Fruit fly (Drosophila melanogaster) whole organism: ENCODE results near the gene CG12535.

ENCODE experiments used
- CG8478 ChIP-seq: fragments of >200 bp; optimal IDR thresholded peaks from 2 replicates; lab custom pipeline; 2018; ENCODE audit warnings: inconsistent platforms
- Dll ChIP-seq: fragments of >200 bp; optimal IDR thresholded peaks from 2 replicates; lab custom pipeline; 2017
- EcR ChIP-seq, 2 experiments: fragments of >200 bp; optimal IDR thresholded peaks; 2 replicates each; lab custom pipeline; 2017; ENCODE audit warnings: missing biosample characterization in 2 of 2, missing genetic modification characterization in 2 of 2, missing genetic modification reagents in 2 of 2
- pan ChIP-seq: fragments of >200 bp; optimal IDR thresholded peaks from 2 replicates; lab custom pipeline; 2017
- psq ChIP-seq: fragments of >200 bp; optimal IDR thresholded peaks from 2 replicates; lab custom pipeline; 2017
- usp ChIP-seq: fragments of >200 bp; optimal IDR thresholded peaks from 2 replicates; lab custom pipeline; 2017; ENCODE audit warnings: missing biosample characterization, missing genetic modification characterization, mixed read lengths

CG12535 gene

DNA sequence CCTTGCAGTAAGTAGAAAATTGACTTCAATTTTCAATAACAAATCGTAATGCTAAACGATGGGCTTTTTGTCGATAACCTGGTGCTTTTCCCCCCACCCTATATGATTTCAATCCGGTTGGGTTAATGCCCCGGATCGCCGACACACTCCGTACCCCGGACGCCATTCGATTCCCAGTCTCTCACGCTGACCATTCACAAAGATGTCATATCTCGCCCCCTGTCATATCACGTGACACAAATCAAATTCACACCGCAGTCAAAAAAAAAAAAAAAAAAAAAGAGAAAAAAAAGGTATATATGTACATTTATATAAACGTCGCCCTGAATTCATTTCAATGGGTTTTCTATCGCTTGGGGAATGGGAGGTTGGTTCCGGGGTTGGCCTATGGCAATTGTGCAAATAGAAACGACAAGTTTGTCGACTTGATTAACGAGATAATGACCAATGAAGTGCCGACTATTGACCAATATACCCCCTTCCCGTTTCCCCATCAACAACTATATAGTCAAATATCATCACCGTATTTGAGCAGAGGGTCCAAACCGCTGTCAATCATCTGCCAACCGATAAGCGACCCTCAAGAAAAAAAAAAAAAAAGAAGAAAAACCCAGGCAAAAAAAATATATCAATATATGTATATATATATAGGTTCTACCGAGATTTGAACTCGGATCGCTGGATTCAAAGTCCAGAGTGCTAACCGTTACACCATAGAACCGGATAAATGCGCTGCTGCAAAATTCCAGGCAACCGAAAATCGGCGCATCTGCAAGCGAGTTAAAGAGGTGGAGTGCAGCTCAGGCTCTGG is 21.7 kb downstream of the CG12535 start:
- TF ChIP-seq Dll (lab: Kevin White, UChicago): no peak
- TF ChIP-seq usp (GFP tag; lab: Kevin White, UChicago): no peak
- TF ChIP-seq psq (lab: Kevin White, UChicago): no peak
- no peak for TF ChIP-seq EcR (GFP tag; optimal IDR thresholded peaks at IDR 0.05; lab: Kevin White, UChicago)
- TF ChIP-seq CG8478: no peak
- TF ChIP-seq pan: no peak

DNA sequence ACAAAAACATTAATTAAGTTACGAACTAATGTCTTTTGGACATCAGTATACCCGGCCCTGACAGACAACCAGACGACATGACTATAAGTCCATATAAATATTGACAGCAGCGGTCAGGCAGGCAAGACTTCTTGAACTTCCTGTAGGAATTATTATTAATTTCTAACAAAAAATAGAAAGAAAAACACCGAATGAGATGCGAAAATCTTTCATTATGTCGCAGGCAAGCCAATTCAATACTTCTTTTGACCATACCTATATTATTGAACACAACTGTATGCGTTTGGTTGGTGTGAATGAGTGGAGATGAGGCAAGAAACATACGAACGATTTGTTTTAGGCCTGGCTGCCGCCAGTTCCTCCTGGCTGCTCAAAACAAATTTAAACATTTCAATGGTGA is 23.8 kb downstream of the CG12535 start:
- TF ChIP-seq EcR (GFP tag; optimal IDR thresholded peaks at IDR 0.05; lab: Kevin White, UChicago): no peak
- no peak for TF ChIP-seq pan
- no peak for TF ChIP-seq usp (GFP tag; lab: Kevin White, UChicago)
- TF ChIP-seq CG8478: no peak
- no peak for TF ChIP-seq psq (lab: Kevin White, UChicago)
- no peak for TF ChIP-seq Dll (lab: Kevin White, UChicago)

dm6 chrX:3423199-3423768 is 25.5 kb downstream of the CG12535 start:
- TF ChIP-seq pan (no peak), EcR (GFP tag; optimal IDR thresholded peaks at IDR 0.05; lab: Kevin White, UChicago) (peak in 1 of 2 experiments; percentile 63)

DNA sequence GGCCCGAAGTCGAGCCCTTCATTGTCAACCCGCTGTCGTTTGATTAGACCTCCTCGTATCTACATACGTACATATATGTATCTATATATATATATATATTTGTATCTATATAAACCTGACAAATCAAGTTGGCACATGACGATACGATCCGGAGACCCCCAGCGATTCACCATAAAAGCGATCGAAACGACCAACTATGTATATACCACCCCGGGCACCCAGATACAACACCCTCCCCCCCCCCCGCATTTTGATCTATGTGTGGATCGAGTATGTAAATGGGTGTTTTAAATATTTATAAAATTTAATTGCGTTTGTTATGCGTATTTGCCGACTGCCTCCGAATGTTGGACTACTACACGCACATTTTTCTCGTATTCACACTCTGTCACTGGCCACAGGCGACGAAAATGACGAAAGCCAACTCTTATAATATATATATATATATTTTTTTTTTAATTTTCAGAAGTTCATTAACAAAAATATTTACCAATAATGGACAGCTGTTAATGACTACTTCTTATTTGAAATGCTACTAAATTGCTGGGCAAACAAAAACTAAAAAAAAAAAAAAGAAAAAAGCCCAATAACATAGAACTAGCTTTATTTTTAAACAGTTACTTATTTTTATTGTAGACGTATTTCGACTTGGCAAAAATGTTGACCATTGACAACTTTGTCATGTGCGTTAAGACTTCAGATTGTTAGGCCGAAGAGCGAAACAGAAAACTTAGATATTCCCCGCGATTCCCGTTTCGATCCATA is 34.6 kb downstream of the CG12535 start:
- TF ChIP-seq usp (GFP tag; lab: Kevin White, UChicago) (no peak), Dll (lab: Kevin White, UChicago) (no peak), CG8478 (no peak), psq (lab: Kevin White, UChicago) (no peak), EcR (GFP tag; optimal IDR thresholded peaks at IDR 0.05; lab: Kevin White, UChicago) (no peak), pan (no peak)

DNA sequence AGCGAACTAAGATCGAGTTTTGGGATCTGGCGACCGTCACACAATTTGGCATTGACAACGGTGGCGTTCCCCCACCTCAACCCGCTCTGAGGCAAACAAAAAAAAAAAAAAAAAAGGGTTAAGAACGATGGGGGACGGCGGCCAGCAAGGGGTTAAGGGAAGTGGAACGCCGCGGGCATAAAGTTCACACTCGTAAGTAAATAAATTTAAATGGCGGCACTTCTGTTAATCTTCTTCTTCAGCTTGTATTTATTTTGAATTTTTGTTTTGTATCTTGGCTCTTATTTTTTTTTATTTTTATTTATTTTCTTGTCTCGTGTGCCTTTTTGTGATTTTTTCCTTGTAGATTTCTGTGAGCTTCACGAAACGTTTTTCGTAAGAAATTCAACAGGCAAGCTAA is 35.9 kb downstream of the CG12535 start:
- TF ChIP-seq EcR (GFP tag; optimal IDR thresholded peaks at IDR 0.05; lab: Kevin White, UChicago) (no peak), psq (lab: Kevin White, UChicago) (no peak), Dll (lab: Kevin White, UChicago) (no peak), CG8478 (no peak), pan (no peak), usp (GFP tag; lab: Kevin White, UChicago) (no peak)

DNA sequence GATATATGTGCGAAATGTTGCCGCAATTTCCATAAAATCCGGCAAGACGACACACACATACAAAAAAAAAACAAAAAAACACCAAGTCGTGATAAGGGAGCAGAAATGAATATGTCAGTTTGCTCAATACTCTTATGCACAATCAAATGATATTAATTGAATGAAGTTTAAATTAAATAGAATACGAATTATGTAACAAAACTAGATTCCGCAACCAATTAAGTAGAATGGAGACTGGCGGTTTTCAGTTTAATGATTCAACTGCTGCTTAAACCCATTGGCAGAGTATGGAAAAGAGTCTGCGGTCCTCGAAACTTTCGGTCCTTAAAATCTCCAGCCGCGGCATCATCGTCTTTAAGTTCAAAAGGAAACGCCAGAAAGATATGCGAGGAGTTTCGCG is 36.9 kb downstream of the CG12535 start:
- TF ChIP-seq Dll (lab: Kevin White, UChicago) (no peak), EcR (GFP tag; optimal IDR thresholded peaks at IDR 0.05; lab: Kevin White, UChicago) (no peak), usp (GFP tag; lab: Kevin White, UChicago) (no peak), CG8478 (no peak), psq (lab: Kevin White, UChicago) (no peak), pan (no peak)

DNA sequence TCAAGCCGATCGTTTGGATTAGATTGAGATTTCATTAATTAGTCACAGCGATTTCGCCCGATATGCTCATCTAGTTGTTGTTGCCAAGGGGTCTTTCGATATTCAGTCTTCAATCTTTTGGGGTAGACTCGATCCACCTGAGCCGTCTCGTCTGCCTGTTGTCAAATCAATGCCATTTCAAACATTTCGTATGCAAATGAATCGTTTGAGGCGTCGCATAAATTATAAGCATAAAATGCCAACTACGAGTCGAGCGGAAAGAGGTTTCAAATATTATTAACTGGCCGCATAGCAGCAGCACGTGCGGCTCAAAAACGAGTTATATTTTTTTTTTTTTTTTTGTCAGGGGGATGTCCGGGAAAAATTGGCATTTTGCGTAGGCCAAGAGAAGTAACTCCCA is 37.3 kb downstream of the CG12535 start:
- TF ChIP-seq CG8478 (no peak), psq (lab: Kevin White, UChicago) (no peak), EcR (GFP tag; optimal IDR thresholded peaks at IDR 0.05; lab: Kevin White, UChicago) (no peak), Dll (lab: Kevin White, UChicago) (no peak), pan (no peak), usp (GFP tag; lab: Kevin White, UChicago) (no peak)

dm6 chrX:3408609-3409237 is 40.0 kb downstream of the CG12535 start:
- TF ChIP-seq pan: no peak
- TF ChIP-seq Dll (lab: Kevin White, UChicago): no peak

DNA sequence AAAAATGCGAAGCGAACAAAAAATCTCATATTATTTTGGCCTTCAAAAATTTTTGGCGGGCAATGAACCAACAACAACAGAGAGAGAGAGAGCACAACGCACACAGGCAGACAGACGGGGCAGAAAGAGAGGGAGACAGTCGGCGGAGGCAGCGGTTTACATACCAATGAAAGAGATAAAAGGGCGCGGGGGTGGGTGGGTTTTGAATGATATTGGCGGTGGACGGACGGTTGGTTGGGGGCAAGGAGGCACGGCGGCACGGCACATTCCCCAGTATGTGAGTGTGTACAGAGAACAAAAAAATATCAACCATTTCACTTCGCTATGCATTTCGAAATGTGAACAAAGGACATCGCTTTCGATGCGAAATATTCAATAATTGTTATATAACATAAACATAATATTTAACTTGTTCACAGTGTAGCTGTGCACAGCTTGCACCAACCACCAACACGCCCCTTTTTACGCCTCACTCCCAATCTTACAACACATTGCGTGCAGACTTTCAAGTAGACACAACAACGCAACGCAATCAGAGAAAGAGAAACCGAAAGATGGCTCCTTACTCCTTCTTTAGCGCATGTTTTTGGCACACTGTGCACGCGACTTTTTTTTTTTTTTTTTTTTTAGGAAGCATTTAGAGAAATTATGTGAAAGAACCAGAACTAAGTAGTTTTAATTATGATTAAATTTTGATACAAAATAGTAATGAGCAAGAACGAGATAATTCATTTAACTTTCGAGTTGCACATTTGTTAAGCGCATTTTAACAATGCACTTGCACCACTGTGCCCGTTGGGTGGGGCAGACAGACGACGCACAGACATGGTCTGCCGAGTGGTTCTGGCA is 40.8 kb downstream of the CG12535 start:
- TF ChIP-seq pan (no peak), CG8478 (peak; percentile 46), usp (GFP tag; lab: Kevin White, UChicago) (no peak), psq (lab: Kevin White, UChicago) (no peak), Dll (lab: Kevin White, UChicago) (peak; percentile 64), EcR (GFP tag; optimal IDR thresholded peaks at IDR 0.05; lab: Kevin White, UChicago) (peak; percentile 50 to 57)

DNA sequence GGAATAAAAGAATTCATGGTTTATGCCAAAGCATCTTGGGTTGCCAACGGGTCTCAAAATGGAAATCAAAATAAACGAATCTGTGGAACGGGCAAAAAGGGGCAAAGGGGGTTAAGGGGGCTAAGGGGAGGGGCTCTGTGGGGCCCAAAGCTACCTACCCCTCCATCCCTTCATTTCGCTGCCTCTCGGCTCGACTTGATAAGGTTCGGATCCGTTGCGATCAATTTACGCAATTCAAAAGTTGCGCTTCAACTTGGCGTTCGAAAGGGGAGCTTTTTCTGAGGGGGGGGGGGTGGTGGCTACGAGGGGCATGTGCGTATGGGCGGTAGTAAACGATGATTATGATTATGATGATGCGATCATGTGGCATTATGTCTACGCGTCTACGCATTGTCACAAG is 43.3 kb downstream of the CG12535 start:
- TF ChIP-seq Dll (lab: Kevin White, UChicago) (no peak), pan (no peak), EcR (GFP tag; optimal IDR thresholded peaks at IDR 0.05; lab: Kevin White, UChicago) (no peak), psq (lab: Kevin White, UChicago) (no peak), usp (GFP tag; lab: Kevin White, UChicago) (no peak), CG8478 (no peak)

- TF ChIP-seq usp (GFP tag; lab: Kevin White, UChicago): no peak
- no peak for TF ChIP-seq Dll (lab: Kevin White, UChicago)
- TF ChIP-seq psq (lab: Kevin White, UChicago): no peak
- no peak for TF ChIP-seq CG8478
- TF ChIP-seq pan: no peak
- TF ChIP-seq EcR (GFP tag; optimal IDR thresholded peaks at IDR 0.05; lab: Kevin White, UChicago): no peak
Observed at dm6 chrX:3404698-3405097, 44.0 kb downstream of the CG12535 start.
